Worm (Caenorhabditis elegans) whole organism, mixed stage, embryonic: Measurements from ENCODE around the gene cdh-5.

ENCODE experiments used
- ces-1 ChIP-seq: fragments of 150-350 bp; optimal IDR thresholded peaks from 2 replicates; lab custom pipeline; 2014; ENCODE audit warnings: missing biosample characterization, missing genetic modification reagents, missing genetic modification characterization
- nhr-237 ChIP-seq: fragments of 150-350 bp; optimal IDR thresholded peaks from 2 replicates; lab custom pipeline; 2014; ENCODE audit warnings: missing biosample characterization, missing genetic modification characterization
- nhr-76 ChIP-seq: sonication (generic microtip); optimal IDR thresholded peaks from 2 replicates; lab custom pipeline; 2017; ENCODE audit warnings: missing biosample characterization, missing genetic modification characterization
- unc-62 ChIP-seq: fragments of 150-350 bp; optimal IDR thresholded peaks from 2 replicates; lab custom pipeline; 2014; ENCODE audit warnings: missing biosample characterization, missing genetic modification reagents, missing genetic modification characterization

- TF ChIP-seq unc-62 (GFP tag; lab: Kevin White, UChicago) (no peak), nhr-76 (tag; lab: Kevin White, UChicago) (no peak), nhr-237 (tag; lab: Kevin White, UChicago) (no peak), ces-1 (GFP tag; lab: Kevin White, UChicago) (no peak)
Observed at ce11 chrIV:8718153-8718552, 49.4 kb downstream of the cdh-5 start, which contains the start of gene H23L24.1.
